Fruit fly (Drosophila melanogaster): ENCODE results near the gene CG13895.
A peak's percentile ranks its signal among the peaks of the same experiment; 100 is the strongest.

The CG13895 gene

dm6 chr3L:721863-722262, 13.9 kb upstream of the CG13895 start (continued):
- TF ChIP-seq CG3032 (tag; optimal IDR thresholded peaks at IDR 0.05), result no peak
- no peak for TF ChIP-seq pdm3 (GFP tag; optimal IDR thresholded peaks at IDR 0.05)
- peak; percentile 47; the same call in 1 of the 3 replicates for TF ChIP-seq eg (GFP tag; IDR thresholded peaks at IDR 0.05)
- no peak for TF ChIP-seq fkh (GFP tag; optimal IDR thresholded peaks at IDR 0.05)
- no peak for TF ChIP-seq vri (GFP tag; optimal IDR thresholded peaks at IDR 0.05)
- peak; percentile 32; the same call in 1 of the 2 replicates for TF ChIP-seq CG11294 (GFP tag; IDR thresholded peaks at IDR 0.05)

dm6 chr3L:721026-721425, 13.0 kb upstream of the CG13895 start:
- TF ChIP-seq CG31627 (GFP tag; optimal IDR thresholded peaks at IDR 0.05) (no peak), CG9139 (GFP tag; optimal IDR thresholded peaks at IDR 0.05) (no peak), salr (GFP tag; optimal IDR thresholded peaks at IDR 0.05) (peak in 1 of 2 experiments; percentile 57), CG3919 (GFP tag; optimal IDR thresholded peaks at IDR 0.05) (peak; percentile 41), Lpt (GFP tag; optimal IDR thresholded peaks at IDR 0.05) (peak; percentile 50), lz (GFP tag; optimal IDR thresholded peaks at IDR 0.05) (peak; percentile 8), CG8319 (GFP tag; optimal IDR thresholded peaks at IDR 0.05) (no peak), CG32006 (GFP tag; optimal IDR thresholded peaks at IDR 0.05) (peak; percentile 82), Met (GFP tag; optimal IDR thresholded peaks at IDR 0.05) (no peak), pdm3 (GFP tag; optimal IDR thresholded peaks at IDR 0.05) (peak; percentile 19), OdsH (GFP tag; optimal IDR thresholded peaks at IDR 0.05) (peak; percentile 40), eg (GFP tag; IDR thresholded peaks at IDR 0.05) (peak; percentile 83), acj6 (GFP tag; optimal IDR thresholded peaks at IDR 0.05) (peak; percentile 21), CG8119 (GFP tag; IDR thresholded peaks at IDR 0.05) (peak; percentile 83), Sox102F (GFP tag; optimal IDR thresholded peaks at IDR 0.05) (no peak), Smox (GFP tag; optimal IDR thresholded peaks at IDR 0.05) (no peak), CG8632 (GFP tag; optimal IDR thresholded peaks at IDR 0.05) (no peak), Gug (GFP tag; IDR thresholded peaks at IDR 0.05) (peak; percentile 66), Ets96B (tag; optimal IDR thresholded peaks at IDR 0.05) (no peak), CG11294 (GFP tag; IDR thresholded peaks at IDR 0.05) (peak; percentile 65), CG6163 (GFP tag; IDR thresholded peaks at IDR 0.05) (peak; percentile 83; the same call in 2 of the 3 replicates), CG15336 (GFP tag; IDR thresholded peaks at IDR 0.05) (peak; percentile 87), vri (GFP tag; optimal IDR thresholded peaks at IDR 0.05) (no peak), Blimp-1 (GFP tag; optimal IDR thresholded peaks at IDR 0.05) (no peak), Ets21C (GFP tag; optimal IDR thresholded peaks at IDR 0.05) (no peak), svp (GFP tag) (no peak), CG6276 (GFP tag; optimal IDR thresholded peaks at IDR 0.05) (peak; percentile 39), Eip78C (GFP tag) (peak; percentile 38), Sox14 (GFP tag; optimal IDR thresholded peaks at IDR 0.05) (peak; percentile 21), dac (GFP tag; optimal IDR thresholded peaks at IDR 0.05) (peak; percentile 56), Hr4 (GFP tag; optimal IDR thresholded peaks at IDR 0.05) (peak; percentile 47), CG10631 (GFP tag; optimal IDR thresholded peaks at IDR 0.05) (peak; percentile 66), CG6792 (GFP tag; optimal IDR thresholded peaks at IDR 0.05) (no peak), CG10669 (GFP tag; optimal IDR thresholded peaks at IDR 0.05) (no peak), CG4318 (GFP tag; optimal IDR thresholded peaks at IDR 0.05) (peak; percentile 57), achi (GFP tag; optimal IDR thresholded peaks at IDR 0.05) (peak; percentile 59), esn (GFP tag; optimal IDR thresholded peaks at IDR 0.05) (peak; percentile 6), CG11902 (GFP tag; optimal IDR thresholded peaks at IDR 0.05) (no peak), Eip75B (GFP tag; optimal IDR thresholded peaks at IDR 0.05) (peak; percentile 40)

- TF ChIP-seq CG32006 (GFP tag; optimal IDR thresholded peaks at IDR 0.05), result peak; percentile 0
- no peak for TF ChIP-seq CG6276 (GFP tag; optimal IDR thresholded peaks at IDR 0.05)
- TF ChIP-seq Eip78C (GFP tag), result peak; percentile 21
- no peak for TF ChIP-seq CG4318 (GFP tag; optimal IDR thresholded peaks at IDR 0.05)
- TF ChIP-seq net (GFP tag; optimal IDR thresholded peaks at IDR 0.05), result no peak
- TF ChIP-seq Gug (GFP tag; IDR thresholded peaks at IDR 0.05), result no peak; the same call in 1 of the 2 replicates
- TF ChIP-seq CG3032 (tag; optimal IDR thresholded peaks at IDR 0.05), result no peak
- no peak for TF ChIP-seq salr (GFP tag; optimal IDR thresholded peaks at IDR 0.05)
- no peak for TF ChIP-seq vri (GFP tag; optimal IDR thresholded peaks at IDR 0.05)
- TF ChIP-seq CG8632 (GFP tag; optimal IDR thresholded peaks at IDR 0.05), result no peak
- no peak for TF ChIP-seq dac (GFP tag; optimal IDR thresholded peaks at IDR 0.05)
These were observed 10.4 kb upstream of the CG13895 start for dm6 chr3L:718378-718777.
